Fruit fly (Drosophila melanogaster) whole organism, wandering third instar larva: ENCODE results near the gene CAH1.

Experiments used
- Abd-B ChIP-seq: fragments of >200 bp; optimal IDR thresholded peaks from 2 replicates; lab custom pipeline; 2017; ENCODE audit warnings: missing biosample characterization, missing genetic modification characterization
- Dif ChIP-seq: fragments of 200-275, 200-300 bp; sonication (Bioruptor generic); optimal IDR thresholded peaks from 2 replicates; lab custom pipeline; 2018; ENCODE audit warnings: missing biosample characterization, missing genetic modification characterization; ENCODE audit not compliant: partially characterized antibody
- Hr83 ChIP-seq: fragments of 200-300 bp; sonication (Bioruptor generic); optimal IDR thresholded peaks from 2 replicates; lab custom pipeline; 2016; ENCODE audit warnings: missing biosample characterization, mild to moderate bottlenecking, missing genetic modification characterization, moderate library complexity; ENCODE audit not compliant: poor library complexity, severe bottlenecking
- OdsH ChIP-seq: fragments of 200-800 bp; sonication (Bioruptor generic); optimal IDR thresholded peaks from 2 replicates; lab custom pipeline; 2016; ENCODE audit warnings: missing biosample characterization, mild to moderate bottlenecking, missing genetic modification characterization
- Vsx2 ChIP-seq: fragments of 200-300, 225-300 bp; sonication (Bioruptor generic); optimal IDR thresholded peaks from 2 replicates; lab custom pipeline; 2018; ENCODE audit warnings: missing biosample characterization, missing genetic modification characterization; ENCODE audit not compliant: partially characterized antibody
- br ChIP-seq: fragments of 200-800 bp; sonication (Bioruptor generic); optimal IDR thresholded peaks from 2 replicates; lab custom pipeline; 2016; ENCODE audit warnings: missing biosample characterization, missing genetic modification characterization
- dmrt93B ChIP-seq: fragments of 200-800 bp; sonication (Bioruptor generic); optimal IDR thresholded peaks from 2 replicates; lab custom pipeline; 2018; ENCODE audit warnings: missing biosample characterization, mild to moderate bottlenecking, missing genetic modification characterization
- ey ChIP-seq: fragments of 200-800 bp; sonication (Bioruptor generic); optimal IDR thresholded peaks from 2 replicates; lab custom pipeline; 2016; ENCODE audit warnings: missing biosample characterization, missing genetic modification characterization
- fru ChIP-seq: fragments of 200-800 bp; sonication (Bioruptor generic); optimal IDR thresholded peaks from 3 replicates; lab custom pipeline; 2016; ENCODE audit warnings: missing biosample characterization, mild to moderate bottlenecking, missing genetic modification characterization
- lola ChIP-seq: fragments of >200 bp; optimal IDR thresholded peaks from 2 replicates; lab custom pipeline; 2017; ENCODE audit warnings: missing biosample characterization, missing genetic modification characterization
- psq ChIP-seq: fragments of 200-800 bp; sonication (Bioruptor generic); optimal IDR thresholded peaks from 3 replicates; lab custom pipeline; 2017; ENCODE audit warnings: missing biosample characterization, mild to moderate bottlenecking, missing genetic modification characterization, moderate library complexity
- sage ChIP-seq: fragments of 200-800 bp; sonication (Bioruptor generic); optimal IDR thresholded peaks from 2 replicates; lab custom pipeline; 2016; ENCODE audit warnings: missing biosample characterization, mild to moderate bottlenecking, missing genetic modification characterization
- usp ChIP-seq: fragments of >200 bp; optimal IDR thresholded peaks from 2 replicates; lab custom pipeline; 2017; ENCODE audit warnings: missing biosample characterization, missing genetic modification characterization
- woc ChIP-seq: sonication (Bioruptor generic); optimal IDR thresholded peaks from 2 replicates; lab custom pipeline; 2016; ENCODE audit warnings: missing biosample characterization, mild to moderate bottlenecking, missing genetic modification characterization

DNA sequence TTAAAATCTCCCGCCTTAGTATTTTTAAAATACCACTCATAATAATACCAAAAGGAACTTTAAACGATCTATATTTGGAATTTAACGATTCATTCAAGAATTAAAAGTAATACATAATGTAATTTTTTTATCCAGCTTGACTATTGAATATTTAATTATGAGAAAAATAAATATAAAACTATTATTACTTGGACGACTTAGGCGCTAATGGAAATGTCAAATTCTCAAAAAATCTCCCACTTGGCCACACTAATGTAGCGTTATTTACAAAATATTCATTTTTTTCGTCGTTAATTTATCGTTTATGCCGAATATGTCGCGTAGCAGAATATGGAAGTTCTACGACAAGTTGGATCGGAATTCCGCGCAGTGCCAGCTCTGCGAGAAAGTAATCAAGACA, 12.7 kb upstream of the CAH1 start, which contains the start of gene CG16863:
- TF ChIP-seq OdsH (GFP tag; lab: Kevin White, UChicago) (no peak), dmrt93B (no peak), br (no peak), usp (no peak), sage (GFP tag; lab: Kevin White, UChicago) (no peak), woc (GFP tag; lab: Kevin White, UChicago) (no peak), Dif (no peak), Abd-B (GFP tag; lab: Kevin White, UChicago) (no peak), ey (GFP tag; lab: Kevin White, UChicago) (no peak), fru (GFP tag; lab: Kevin White, UChicago) (no peak), Vsx2 (GFP tag; lab: Kevin White, UChicago) (no peak), Hr83 (GFP tag; lab: Kevin White, UChicago) (no peak), psq (GFP tag; lab: Kevin White, UChicago) (no peak), lola (GFP tag; lab: Kevin White, UChicago) (no peak)
